Worm (Caenorhabditis elegans) whole organism, L3 larva: ENCODE measurements around the gene C17H12.10.
A peak's percentile ranks its signal among the peaks of the same experiment; 100 is the strongest.

Source experiments
- R02D3.7 ChIP-seq: fragments of 150-350 bp; optimal IDR thresholded peaks from 2 replicates; lab custom pipeline; 2014; ENCODE audit warnings: missing biosample characterization, missing genetic modification characterization
- aly-2 ChIP-seq: fragments of 150-350 bp; optimal IDR thresholded peaks from 2 replicates; lab custom pipeline; 2014; ENCODE audit warnings: missing biosample characterization, missing genetic modification characterization
- ama-1 ChIP-seq: fragments of 150-350 bp; optimal IDR thresholded peaks from 2 replicates; lab custom pipeline; 2018
- ceh-16 ChIP-seq: sonication (generic microtip); optimal IDR thresholded peaks from 2 replicates; lab custom pipeline; 2017; ENCODE audit warnings: missing biosample characterization, missing genetic modification characterization
- ceh-28 ChIP-seq: fragments of 150-350 bp; optimal IDR thresholded peaks from 2 replicates; lab custom pipeline; 2014; ENCODE audit warnings: missing biosample characterization, missing genetic modification reagents, missing genetic modification characterization
- daf-12 ChIP-seq: fragments of 150-350 bp; optimal IDR thresholded peaks from 2 replicates; lab custom pipeline; 2014; ENCODE audit warnings: missing biosample characterization, missing genetic modification reagents, missing genetic modification characterization
- egl-5 ChIP-seq: fragments of 150-350 bp; optimal IDR thresholded peaks from 2 replicates; lab custom pipeline; 2017; ENCODE audit warnings: missing biosample characterization, missing genetic modification reagents, missing genetic modification characterization, inconsistent platforms
- elt-2 ChIP-seq: sonication (generic microtip); optimal IDR thresholded peaks from 2 replicates; lab custom pipeline; 2016; ENCODE audit warnings: missing genetic modification reagents, mild to moderate bottlenecking, missing genetic modification characterization, missing compliant biosample characterization
- elt-3 ChIP-seq, 3 experiments: fragments of 150-350 bp in 1 of 3; sonication (generic microtip) in 2 of 3; optimal IDR thresholded peaks; 2 replicates in 2 of 3; 4 replicates in 1 of 3; lab custom pipeline; 2014 to 2017; ENCODE audit warnings: missing biosample characterization in 3 of 3, missing genetic modification characterization in 3 of 3
- eor-1 ChIP-seq, 2 experiments: fragments of 150-350 bp; optimal IDR thresholded peaks; 2 replicates each; lab custom pipeline; 2014 to 2018; ENCODE audit warnings: missing biosample characterization in 2 of 2, missing genetic modification characterization in 2 of 2
- fkh-10 ChIP-seq: sonication (generic microtip); optimal IDR thresholded peaks from 2 replicates; lab custom pipeline; 2017; ENCODE audit warnings: missing biosample characterization, missing genetic modification reagents, missing genetic modification characterization
- fkh-2 ChIP-seq: fragments of 150-350 bp; optimal IDR thresholded peaks from 2 replicates; lab custom pipeline; 2014; ENCODE audit warnings: missing biosample characterization, missing genetic modification reagents, missing genetic modification characterization
- fos-1 ChIP-seq: fragments of 150-350 bp; optimal IDR thresholded peaks from 2 replicates; lab custom pipeline; 2014; ENCODE audit warnings: missing biosample characterization, missing genetic modification characterization
- hmg-11 ChIP-seq: sonication (generic microtip); optimal IDR thresholded peaks from 2 replicates; lab custom pipeline; 2016; ENCODE audit warnings: missing genetic modification characterization, missing compliant biosample characterization
- lin-15B ChIP-seq: fragments of 150-350 bp; optimal IDR thresholded peaks from 2 replicates; lab custom pipeline; 2014; ENCODE audit warnings: missing biosample characterization, missing genetic modification characterization
- lin-39 ChIP-seq: fragments of 150-350 bp; optimal IDR thresholded peaks from 2 replicates; lab custom pipeline; 2018; ENCODE audit warnings: missing biosample characterization, missing genetic modification reagents, missing genetic modification characterization
- lsy-12 ChIP-seq: sonication (generic microtip); optimal IDR thresholded peaks from 2 replicates; lab custom pipeline; 2016; ENCODE audit warnings: mild to moderate bottlenecking, missing genetic modification characterization, missing compliant biosample characterization
- mdl-1 ChIP-seq: fragments of 150-350 bp; optimal IDR thresholded peaks from 2 replicates; lab custom pipeline; 2014; ENCODE audit warnings: missing biosample characterization, missing genetic modification characterization
- mml-1 ChIP-seq: fragments of 150-350 bp; sonication (generic microtip); optimal IDR thresholded peaks from 3 replicates; lab custom pipeline; 2014; ENCODE audit warnings: missing biosample characterization, missing genetic modification characterization
- nfya-1 ChIP-seq: sonication (generic microtip); optimal IDR thresholded peaks from 2 replicates; lab custom pipeline; 2017; ENCODE audit warnings: missing genetic modification characterization, mild to moderate bottlenecking, missing compliant biosample characterization, antibody characterized with exemption, moderate library complexity; ENCODE audit not compliant: insufficient read depth
- nhr-11 ChIP-seq: fragments of 150-350 bp; optimal IDR thresholded peaks from 2 replicates; lab custom pipeline; 2014; ENCODE audit warnings: missing biosample characterization, missing genetic modification characterization
- nhr-12 ChIP-seq: fragments of 150-350 bp; optimal IDR thresholded peaks from 2 replicates; lab custom pipeline; 2014; ENCODE audit warnings: missing biosample characterization, missing genetic modification characterization
- nhr-23 ChIP-seq: fragments of 150-350 bp; optimal IDR thresholded peaks from 2 replicates; lab custom pipeline; 2014; ENCODE audit warnings: missing biosample characterization, missing genetic modification reagents, missing genetic modification characterization
- nhr-25 ChIP-seq: sonication (generic microtip); optimal IDR thresholded peaks from 2 replicates; lab custom pipeline; 2017; ENCODE audit warnings: missing biosample characterization, missing genetic modification characterization
- nhr-28 ChIP-seq: fragments of 150-350 bp; optimal IDR thresholded peaks from 2 replicates; lab custom pipeline; 2014; ENCODE audit warnings: missing biosample characterization, missing genetic modification characterization
- nhr-43 ChIP-seq: sonication (generic microtip); optimal IDR thresholded peaks from 2 replicates; lab custom pipeline; 2016; ENCODE audit warnings: mild to moderate bottlenecking, missing genetic modification characterization, missing compliant biosample characterization; ENCODE audit not compliant: poor library complexity, severe bottlenecking
- nhr-76 ChIP-seq: fragments of 150-350 bp; sonication (generic microtip); optimal IDR thresholded peaks from 5 replicates; lab custom pipeline; 2014; ENCODE audit warnings: missing biosample characterization, missing genetic modification characterization
- nhr-77 ChIP-seq: fragments of 150-350 bp; optimal IDR thresholded peaks from 2 replicates; lab custom pipeline; 2014; ENCODE audit warnings: missing biosample characterization, missing genetic modification characterization
- pha-4 ChIP-seq: fragments of 150-350 bp; optimal IDR thresholded peaks from 2 replicates; lab custom pipeline; 2014; ENCODE audit warnings: missing biosample characterization, missing genetic modification reagents, missing genetic modification characterization
- pqm-1 ChIP-seq: fragments of 150-350 bp; optimal IDR thresholded peaks from 2 replicates; lab custom pipeline; 2017; ENCODE audit warnings: missing biosample characterization, missing genetic modification characterization, inconsistent platforms
- sea-2 ChIP-seq: fragments of 150-350 bp; sonication (generic microtip); optimal IDR thresholded peaks from 4 replicates; lab custom pipeline; 2014; ENCODE audit warnings: missing biosample characterization, missing genetic modification reagents, missing genetic modification characterization
- skn-1 ChIP-seq: fragments of 150-350 bp; optimal IDR thresholded peaks from 2 replicates; lab custom pipeline; 2014; ENCODE audit warnings: missing biosample characterization, missing genetic modification characterization
- snpc-4 ChIP-seq: fragments of 150-350 bp; optimal IDR thresholded peaks from 2 replicates; lab custom pipeline; 2014; ENCODE audit warnings: missing biosample characterization, missing genetic modification characterization
- tbx-2 ChIP-seq: sonication (generic microtip); optimal IDR thresholded peaks from 2 replicates; lab custom pipeline; 2016; ENCODE audit warnings: mild to moderate bottlenecking, missing genetic modification characterization, missing compliant biosample characterization
- unc-62 ChIP-seq: fragments of 150-350 bp; sonication (generic microtip); optimal IDR thresholded peaks from 4 replicates; lab custom pipeline; 2014; ENCODE audit warnings: missing biosample characterization, missing genetic modification reagents, missing genetic modification characterization
- zag-1 ChIP-seq: fragments of 150-350 bp; optimal IDR thresholded peaks from 2 replicates; lab custom pipeline; 2014; ENCODE audit warnings: missing biosample characterization, missing genetic modification characterization
- ztf-11 ChIP-seq: fragments of 150-350 bp; optimal IDR thresholded peaks from 2 replicates; lab custom pipeline; 2014; ENCODE audit warnings: missing biosample characterization, missing genetic modification characterization
- ztf-4 ChIP-seq: fragments of 150-350 bp; optimal IDR thresholded peaks from 2 replicates; lab custom pipeline; 2014; ENCODE audit warnings: missing biosample characterization, missing genetic modification characterization

The C17H12.10 gene

DNA sequence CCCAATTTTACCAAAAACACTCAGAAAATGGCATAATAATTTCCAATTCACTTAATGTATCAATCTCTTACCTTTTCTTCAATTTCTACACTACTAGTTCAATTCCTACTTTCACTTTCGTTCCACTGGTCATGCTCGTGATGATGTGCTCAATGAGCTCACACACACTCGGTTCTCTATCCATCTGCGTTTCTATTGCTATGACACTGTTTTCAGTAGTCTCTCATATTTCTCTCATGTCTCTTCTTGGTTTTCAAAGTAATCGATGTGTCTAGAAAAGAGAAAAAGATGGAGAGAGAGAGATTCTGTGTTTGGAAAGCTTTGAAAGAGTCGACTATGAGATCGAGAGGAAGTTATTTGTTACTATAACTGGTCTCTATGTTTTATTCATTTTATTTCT lies 39.4 kb upstream of the C17H12.10 start (continued):
- TF ChIP-seq eor-1 (tag; optimal IDR thresholded peaks at IDR 0.05; lab: Kevin White, UChicago), result no peak
- no peak for TF ChIP-seq ama-1 (lab: Kevin White, UChicago)

DNA sequence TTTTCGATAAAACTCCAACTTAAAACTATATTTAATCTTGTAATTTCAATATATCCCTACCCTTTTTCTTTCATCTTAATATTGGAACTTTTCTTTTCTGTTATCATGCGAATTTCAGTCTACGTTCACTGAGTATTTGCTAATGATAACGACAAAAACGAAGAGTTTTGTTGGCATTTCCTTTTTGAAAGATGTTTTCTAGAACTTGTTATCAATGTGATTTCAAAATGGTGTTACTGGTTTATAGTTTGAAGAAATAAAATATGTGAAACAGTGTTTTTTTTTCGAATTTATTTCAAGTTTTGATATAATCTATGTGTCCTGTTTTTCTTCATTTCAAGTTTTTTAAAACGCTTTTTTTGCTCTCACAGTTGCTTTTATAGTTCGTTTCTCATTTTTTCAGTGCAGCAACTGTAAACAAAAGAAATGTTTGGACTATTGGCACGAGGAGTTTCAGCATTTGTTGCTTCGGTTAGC lies 36.2 kb upstream of the C17H12.10 start, which contains the start of gene anat-1:
Gene anat-1, plus strand, starts transcription at position 427 of the 477 bp plus-strand sequence.
- TF ChIP-seq snpc-4 (tag; lab: Kevin White, UChicago) (no peak), elt-2 (tag; lab: Kevin White, UChicago) (peak; percentile 51), aly-2 (tag; lab: Kevin White, UChicago) (no peak), unc-62 (GFP tag; lab: Kevin White, UChicago) (no peak)
- TF ChIP-seq, all 47 proteins: peak for 1

- TF ChIP-seq lin-39 (tag; lab: Kevin White, UChicago) (no peak), mml-1 (no peak), nhr-25 (tag; lab: Kevin White, UChicago) (no peak), nhr-76 (tag; lab: Kevin White, UChicago) (no peak), elt-2 (tag; lab: Kevin White, UChicago) (peak; percentile 67), nhr-11 (no peak), pqm-1 (peak; percentile 77), ztf-4 (no peak), fkh-2 (no peak), elt-3 (tag; optimal IDR thresholded peaks at IDR 0.05; lab: Kevin White, UChicago) (no peak), daf-12 (tag; lab: Kevin White, UChicago) (no peak), ceh-16 (tag; lab: Kevin White, UChicago) (no peak), pha-4 (tag; lab: Kevin White, UChicago) (peak; percentile 45), ceh-28 (tag; lab: Kevin White, UChicago) (peak; percentile 12), nfya-1 (no peak)
These were observed 35.0 kb upstream of the C17H12.10 start for ce11 chrIV:6771556-6771955.

- TF ChIP-seq nhr-43 (tag; lab: Kevin White, UChicago) (no peak), unc-62 (GFP tag; lab: Kevin White, UChicago) (no peak), mdl-1 (tag; lab: Kevin White, UChicago) (no peak), pha-4 (tag; lab: Kevin White, UChicago) (peak; percentile 57)
These were observed 29.4 kb upstream of the C17H12.10 start for ce11 chrIV:6777156-6777555.

- TF ChIP-seq lin-15B, result peak; percentile 30
- peak; percentile 17 for TF ChIP-seq ceh-28 (tag; lab: Kevin White, UChicago)
- TF ChIP-seq pqm-1, result no peak
- no peak for TF ChIP-seq fkh-2
- no peak for TF ChIP-seq egl-5 (tag; lab: Kevin White, UChicago)
- TF ChIP-seq snpc-4 (tag; lab: Kevin White, UChicago), result peak; percentile 13
- TF ChIP-seq ceh-16 (tag; lab: Kevin White, UChicago), result no peak
- TF ChIP-seq nfya-1, result peak; percentile 32
- peak; percentile 30 for TF ChIP-seq nhr-25 (tag; lab: Kevin White, UChicago)
- no peak for TF ChIP-seq mml-1
- peak; percentile 87 for TF ChIP-seq pha-4 (tag; lab: Kevin White, UChicago)
- no peak for TF ChIP-seq fos-1
- TF ChIP-seq ztf-11 (tag; lab: Kevin White, UChicago), result no peak
- TF ChIP-seq elt-2 (tag; lab: Kevin White, UChicago), result peak; percentile 22
- TF ChIP-seq sea-2 (GFP tag; lab: Kevin White, UChicago), result no peak
- TF ChIP-seq, all 47 proteins: peak for 7
These were observed 21.4 kb upstream of the C17H12.10 start, which contains the start of gene dyci-1 for ce11 chrIV:6785151-6785550. Gene dyci-1, minus strand, starts transcription at chrIV:6785272.

- no peak for TF ChIP-seq daf-12 (tag; lab: Kevin White, UChicago)
- peak; percentile 14 for TF ChIP-seq skn-1 (tag; lab: Kevin White, UChicago)
- TF ChIP-seq ceh-16 (tag; lab: Kevin White, UChicago), result no peak
- no peak for TF ChIP-seq eor-1 (tag; optimal IDR thresholded peaks at IDR 0.05; lab: Kevin White, UChicago)
- peak; percentile 32 for TF ChIP-seq nhr-25 (tag; lab: Kevin White, UChicago)
- TF ChIP-seq pha-4 (tag; lab: Kevin White, UChicago), result peak; percentile 79
- no peak for TF ChIP-seq nhr-12 (tag; lab: Kevin White, UChicago)
- peak; percentile 59 for TF ChIP-seq lsy-12
- TF ChIP-seq nhr-28, result no peak
- peak; percentile 54 for TF ChIP-seq snpc-4 (tag; lab: Kevin White, UChicago)
- TF ChIP-seq elt-3 (tag; optimal IDR thresholded peaks at IDR 0.05; lab: Kevin White, UChicago), result no peak
- TF ChIP-seq nfya-1, result peak; percentile 85
- peak; percentile 14 for TF ChIP-seq nhr-43 (tag; lab: Kevin White, UChicago)
- TF ChIP-seq tbx-2, result peak; percentile 4
- no peak for TF ChIP-seq fos-1
- peak; percentile 45 for TF ChIP-seq ceh-28 (tag; lab: Kevin White, UChicago)
- no peak for TF ChIP-seq fkh-2
- TF ChIP-seq nhr-76 (tag; lab: Kevin White, UChicago), result no peak
- TF ChIP-seq mml-1, result no peak
- peak; percentile 89 for TF ChIP-seq hmg-11 (tag; lab: Kevin White, UChicago)
- peak; percentile 52 for TF ChIP-seq nhr-23 (tag; lab: Kevin White, UChicago)
- no peak for TF ChIP-seq nhr-11
- TF ChIP-seq nhr-77 (tag; lab: Kevin White, UChicago), result no peak
- no peak for TF ChIP-seq R02D3.7
- TF ChIP-seq unc-62 (GFP tag; lab: Kevin White, UChicago), result no peak
- TF ChIP-seq pqm-1, result peak; percentile 49
- no peak for TF ChIP-seq fkh-10 (GFP tag; lab: Kevin White, UChicago)
- peak; percentile 17 for TF ChIP-seq zag-1
- TF ChIP-seq egl-5 (tag; lab: Kevin White, UChicago), result peak; percentile 57
- peak; percentile 60 for TF ChIP-seq elt-2 (tag; lab: Kevin White, UChicago)
These were observed 20.7 kb upstream of the C17H12.10 start for ce11 chrIV:6785873-6786272.
